Worm (Caenorhabditis elegans) whole organism, young adult: Measurements from ENCODE around the gene clec-251.
"Not testable (repeated sequence)": the region's sequence is repeated elsewhere in the genome, so short reads cannot be mapped to it uniquely, and the experiment has no call there.

Source experiments
- F39B2.1 ChIP-seq: fragments of 200-800 bp; sonication (Bioruptor generic); IDR thresholded peaks from 2 replicates; pipeline ENCODE4 v1.3.6; 2022; ENCODE audit warnings: missing genetic modification reagents, missing genetic modification characterization, missing compliant biosample characterization
- F55B11.4 ChIP-seq: sonication (generic microtip); optimal IDR thresholded peaks from 2 replicates; lab custom pipeline; 2016; ENCODE audit warnings: missing compliant biosample characterization, missing genetic modification characterization, borderline replicate concordance; ENCODE audit not compliant: insufficient read depth
- K12H6.12 ChIP-seq: fragments of 200-800 bp; sonication (Bioruptor generic); optimal IDR thresholded peaks from 2 replicates; lab custom pipeline; 2018; ENCODE audit warnings: mild to moderate bottlenecking, missing genetic modification characterization, missing compliant biosample characterization
- dpl-1 ChIP-seq: fragments of 150-350 bp; optimal IDR thresholded peaks from 2 replicates; lab custom pipeline; 2014; ENCODE audit warnings: missing biosample characterization, missing genetic modification reagents, missing genetic modification characterization
- hlh-12 ChIP-seq: sonication (generic microtip); optimal IDR thresholded peaks from 2 replicates; lab custom pipeline; 2016; ENCODE audit warnings: missing genetic modification characterization, missing compliant biosample characterization
- nfya-1 ChIP-seq: sonication (generic microtip); optimal IDR thresholded peaks from 2 replicates; lab custom pipeline; 2017; ENCODE audit warnings: antibody characterized with exemption, missing compliant biosample characterization, missing genetic modification characterization, borderline replicate concordance; ENCODE audit not compliant: insufficient read depth
- pha-4 ChIP-seq: fragments of 150-350 bp; sonication (generic microtip); optimal IDR thresholded peaks from 2 replicates; lab custom pipeline; 2014; ENCODE audit warnings: missing biosample characterization, missing genetic modification reagents, missing genetic modification characterization
- unc-62 ChIP-seq: fragments of 150-350 bp; optimal IDR thresholded peaks from 2 replicates; lab custom pipeline; 2014; ENCODE audit warnings: missing biosample characterization, missing genetic modification reagents, missing genetic modification characterization
- zim-3 ChIP-seq: sonication (generic microtip); optimal IDR thresholded peaks from 2 replicates; lab custom pipeline; 2017; ENCODE audit warnings: mild to moderate bottlenecking, missing genetic modification characterization, moderate library complexity, missing compliant biosample characterization

DNA sequence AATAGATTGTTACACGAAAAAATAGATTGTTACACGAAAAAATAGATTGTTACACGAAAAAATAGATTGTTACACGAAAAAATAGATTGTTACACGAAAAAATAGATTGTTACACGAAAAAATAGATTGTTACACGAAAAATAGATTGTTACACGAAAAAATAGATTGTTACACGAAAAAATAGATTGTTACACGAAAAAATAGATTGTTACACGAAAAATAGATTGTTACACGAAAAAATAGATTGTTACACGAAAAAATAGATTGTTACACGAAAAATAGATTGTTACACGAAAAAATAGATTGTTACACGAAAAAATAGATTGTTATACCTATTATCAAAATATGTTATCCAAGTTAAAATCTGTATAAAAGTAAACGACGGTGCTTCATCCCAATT is 18.5 kb downstream of the clec-251 start:
- not testable (repeated sequence) for TF ChIP-seq K12H6.12 (tag; lab: Kevin White, UChicago); F39B2.1 (GFP tag; lab: Robert Waterston, UW); F55B11.4 (tag; lab: Kevin White, UChicago); hlh-12 (tag; lab: Kevin White, UChicago); nfya-1; dpl-1 (GFP tag; lab: Kevin White, UChicago); zim-3 (tag; lab: Kevin White, UChicago); unc-62 (GFP tag; lab: Kevin White, UChicago); pha-4 (tag; lab: Kevin White, UChicago)
